Fruit fly (Drosophila melanogaster) whole organism: Measurements from ENCODE around the gene CG12347.

Experiments
- CG8478 ChIP-seq: fragments of >200 bp; optimal IDR thresholded peaks from 2 replicates; lab custom pipeline; 2018; ENCODE audit warnings: inconsistent platforms
- Dll ChIP-seq: fragments of >200 bp; optimal IDR thresholded peaks from 2 replicates; lab custom pipeline; 2017
- EcR ChIP-seq, 2 experiments: fragments of >200 bp; optimal IDR thresholded peaks; 2 replicates each; lab custom pipeline; 2017; ENCODE audit warnings: missing biosample characterization in 2 of 2, missing genetic modification characterization in 2 of 2, missing genetic modification reagents in 2 of 2
- pan ChIP-seq: fragments of >200 bp; optimal IDR thresholded peaks from 2 replicates; lab custom pipeline; 2017
- psq ChIP-seq: fragments of >200 bp; optimal IDR thresholded peaks from 2 replicates; lab custom pipeline; 2017
- usp ChIP-seq: fragments of >200 bp; optimal IDR thresholded peaks from 2 replicates; lab custom pipeline; 2017; ENCODE audit warnings: missing biosample characterization, missing genetic modification characterization, mixed read lengths

Gene CG12347

DNA sequence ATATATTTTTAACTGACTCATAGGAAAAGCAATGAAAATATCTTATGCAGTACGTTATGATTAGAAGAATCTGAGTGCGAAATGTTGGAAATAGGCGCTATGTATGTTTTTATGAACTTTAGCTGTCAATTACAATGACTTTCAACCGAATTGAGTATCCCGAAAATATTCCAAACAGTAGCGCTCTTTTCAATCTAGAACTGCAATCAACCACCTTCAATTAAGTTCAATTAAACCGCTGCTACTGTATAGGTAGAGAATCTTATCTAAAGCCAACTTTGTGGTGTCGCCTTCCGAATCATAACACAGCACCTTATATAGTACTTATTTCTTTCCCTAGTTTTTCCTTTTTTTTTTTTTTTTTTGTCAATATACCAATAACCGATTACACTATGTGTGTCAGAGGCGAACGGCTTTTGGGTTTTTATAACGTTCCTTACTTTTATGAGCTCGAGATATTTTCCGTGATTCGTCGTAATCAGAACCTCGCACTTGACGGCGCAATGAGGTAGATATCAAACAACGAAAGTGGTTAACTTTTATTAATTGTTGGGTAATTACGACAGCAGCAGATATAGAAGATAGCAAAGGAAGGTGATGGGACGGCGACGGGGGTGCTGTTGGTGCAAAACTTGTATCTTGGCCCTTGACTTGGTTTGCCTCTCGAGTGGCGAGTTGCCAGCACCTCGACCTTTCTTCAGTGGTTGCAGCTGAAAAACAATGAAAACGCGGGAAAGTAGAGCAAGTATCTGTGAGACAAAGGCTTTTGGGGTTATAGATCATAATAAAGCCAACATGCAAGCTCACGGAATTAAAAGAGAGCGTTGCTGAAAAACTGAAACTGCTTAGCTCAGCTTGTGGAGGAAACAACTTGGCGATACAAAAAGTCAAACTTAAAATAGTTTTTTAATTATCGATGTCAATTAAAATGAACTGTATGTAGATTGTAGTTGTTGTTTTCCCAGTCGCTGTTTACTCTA, 42.3 kb downstream of the CG12347 start:
- TF ChIP-seq Dll (lab: Kevin White, UChicago), result no peak
- TF ChIP-seq psq (lab: Kevin White, UChicago), result no peak
- TF ChIP-seq pan (lab: Kevin White, UChicago), result no peak

DNA sequence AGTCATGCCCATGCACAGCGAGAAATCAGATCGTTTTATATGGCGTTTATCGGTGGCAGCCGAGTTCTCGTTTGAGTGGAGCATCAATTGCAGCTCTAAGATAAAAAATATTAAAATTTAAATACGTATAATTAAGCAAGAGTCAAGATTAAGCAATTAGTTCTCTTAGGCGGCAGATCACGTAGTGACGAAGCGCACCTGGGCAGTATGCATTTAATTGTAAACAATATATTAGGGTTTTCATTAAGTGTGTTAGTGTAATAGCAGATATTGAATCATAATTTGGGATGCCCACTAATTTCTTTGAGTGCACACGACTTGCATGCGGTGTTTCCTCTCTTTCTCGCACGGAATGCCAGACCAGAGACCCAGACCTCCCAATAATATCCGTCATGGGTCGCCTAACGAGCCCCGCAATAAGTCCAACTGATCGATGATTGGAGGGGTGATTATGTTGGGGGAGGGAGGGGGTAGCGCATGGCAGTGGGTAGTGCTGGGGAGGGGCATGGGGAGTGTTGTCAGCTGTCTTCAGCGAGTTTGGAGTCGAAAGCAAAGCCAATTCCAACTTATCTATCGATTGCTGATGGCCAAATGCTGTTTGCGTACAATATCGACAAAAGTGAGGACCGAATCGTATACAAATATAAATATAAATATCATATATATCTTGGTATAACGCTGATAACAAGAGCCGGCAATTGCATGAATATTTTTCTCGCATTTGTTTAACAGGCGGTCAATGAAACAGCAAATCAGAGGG, 43.3 kb downstream of the CG12347 start:
- no peak for TF ChIP-seq EcR (GFP tag; optimal IDR thresholded peaks at IDR 0.05; lab: Kevin White, UChicago)
- TF ChIP-seq Dll (lab: Kevin White, UChicago), result no peak
- no peak for TF ChIP-seq pan (lab: Kevin White, UChicago)
- no peak for TF ChIP-seq CG8478

DNA sequence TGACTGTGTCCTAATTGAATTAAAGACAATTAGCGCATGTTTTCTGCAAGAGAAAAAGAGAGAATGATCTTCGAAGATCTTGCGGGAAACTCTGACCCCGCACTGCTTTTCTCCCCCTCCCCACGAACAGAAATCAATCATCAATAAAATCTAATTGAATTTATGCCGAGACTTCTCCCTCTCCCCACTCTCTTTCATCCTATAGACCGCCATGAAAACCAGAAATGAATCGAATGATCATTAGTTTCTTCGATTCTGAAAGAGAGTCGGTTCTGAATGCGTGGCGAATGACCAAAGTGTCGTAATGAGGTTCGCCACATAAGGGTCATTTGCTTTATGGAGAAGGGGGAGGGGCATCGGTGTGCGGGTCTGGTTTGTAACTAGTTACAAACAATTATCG, 44.2 kb downstream of the CG12347 start:
- no peak for TF ChIP-seq EcR (GFP tag; optimal IDR thresholded peaks at IDR 0.05; lab: Kevin White, UChicago)

DNA sequence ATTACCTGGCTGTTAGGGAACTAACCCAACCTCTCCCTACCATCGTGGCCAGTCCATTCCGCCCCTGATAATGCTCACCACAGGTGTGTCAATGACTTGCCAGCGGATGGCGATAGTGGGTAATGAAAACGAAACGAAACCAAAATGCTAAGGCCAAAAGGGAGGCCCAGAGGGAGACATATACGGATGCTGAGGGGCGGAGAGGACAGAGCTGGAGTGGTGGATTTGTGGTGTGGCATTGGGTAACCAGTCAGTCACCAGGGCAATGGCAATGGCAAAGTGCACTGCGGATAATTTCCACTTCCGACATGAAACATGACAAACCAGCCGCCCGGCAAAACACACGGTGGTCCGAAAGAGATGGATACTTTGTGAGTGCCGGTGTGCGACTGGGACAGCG, 45.0 kb downstream of the CG12347 start:
- TF ChIP-seq pan (lab: Kevin White, UChicago) (no peak), usp (GFP tag; lab: Kevin White, UChicago) (no peak), EcR (GFP tag; optimal IDR thresholded peaks at IDR 0.05; lab: Kevin White, UChicago) (no peak), Dll (lab: Kevin White, UChicago) (no peak), psq (lab: Kevin White, UChicago) (no peak), CG8478 (no peak)

DNA sequence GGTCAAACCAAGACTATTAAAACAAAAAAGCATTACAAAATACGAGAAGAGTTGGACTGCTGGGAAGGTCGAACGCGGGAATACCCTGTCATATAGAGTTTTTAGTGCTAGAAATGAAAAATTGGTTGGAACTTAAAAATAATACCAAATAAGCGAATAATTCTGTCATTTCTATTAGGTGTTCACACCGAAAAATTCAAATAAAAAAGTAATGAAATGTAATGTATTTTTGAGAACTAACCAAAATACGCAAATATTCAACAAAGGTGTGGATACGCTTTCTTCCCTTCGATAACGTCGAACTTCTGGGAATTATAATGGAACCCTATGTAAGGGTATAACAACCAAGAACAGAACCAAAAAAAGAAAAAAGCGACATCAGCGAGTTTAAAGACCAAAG, 45.5 kb downstream of the CG12347 start:
- TF ChIP-seq psq (lab: Kevin White, UChicago) (no peak), Dll (lab: Kevin White, UChicago) (no peak), EcR (GFP tag; optimal IDR thresholded peaks at IDR 0.05; lab: Kevin White, UChicago) (no peak), pan (lab: Kevin White, UChicago) (no peak), usp (GFP tag; lab: Kevin White, UChicago) (no peak), CG8478 (no peak)

DNA sequence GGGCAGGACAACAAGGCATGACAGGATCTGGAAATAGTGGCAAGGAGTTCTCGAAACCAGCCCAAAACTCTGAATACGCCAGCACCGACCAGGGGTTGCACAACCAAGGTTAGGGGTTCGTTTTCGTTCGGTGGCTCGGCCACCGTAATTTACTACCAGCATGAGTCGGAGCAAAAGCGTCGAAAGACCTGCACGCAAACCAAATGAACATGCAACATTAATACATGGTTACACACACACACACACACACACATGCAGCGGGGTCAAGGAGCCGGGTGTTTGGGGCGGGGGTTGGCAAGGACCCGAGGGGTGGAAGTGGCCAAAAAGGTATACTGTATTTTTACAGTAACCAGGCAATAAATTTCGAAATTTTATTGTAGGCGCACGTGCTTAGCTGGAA, 46.2 kb downstream of the CG12347 start:
- TF ChIP-seq usp (GFP tag; lab: Kevin White, UChicago), result no peak
- no peak for TF ChIP-seq pan (lab: Kevin White, UChicago)
- no peak for TF ChIP-seq EcR (GFP tag; optimal IDR thresholded peaks at IDR 0.05; lab: Kevin White, UChicago)
- TF ChIP-seq psq (lab: Kevin White, UChicago), result no peak
- TF ChIP-seq CG8478, result no peak
- TF ChIP-seq Dll (lab: Kevin White, UChicago), result no peak

DNA sequence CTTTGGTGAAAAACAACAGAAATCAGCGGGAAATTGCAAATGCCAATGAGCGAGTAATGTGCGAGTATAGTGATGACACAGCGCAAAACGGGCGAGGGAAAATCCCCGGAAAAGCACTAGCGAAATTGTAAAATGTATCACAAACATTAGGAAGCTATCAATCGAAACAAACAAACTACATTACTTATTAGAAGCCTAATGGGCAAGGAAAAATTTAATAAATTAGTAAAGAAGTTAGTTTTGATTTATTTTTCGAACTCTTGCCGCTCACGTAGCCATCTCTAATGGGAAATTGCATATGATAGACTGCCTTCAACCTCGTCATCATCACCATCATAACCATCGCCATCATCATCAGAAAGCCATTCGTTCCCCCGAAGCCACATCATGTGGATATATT, 47.6 kb downstream of the CG12347 start:
- TF ChIP-seq pan (lab: Kevin White, UChicago) (no peak), CG8478 (no peak), EcR (GFP tag; optimal IDR thresholded peaks at IDR 0.05; lab: Kevin White, UChicago) (no peak), psq (lab: Kevin White, UChicago) (no peak), Dll (lab: Kevin White, UChicago) (no peak), usp (GFP tag; lab: Kevin White, UChicago) (no peak)

DNA sequence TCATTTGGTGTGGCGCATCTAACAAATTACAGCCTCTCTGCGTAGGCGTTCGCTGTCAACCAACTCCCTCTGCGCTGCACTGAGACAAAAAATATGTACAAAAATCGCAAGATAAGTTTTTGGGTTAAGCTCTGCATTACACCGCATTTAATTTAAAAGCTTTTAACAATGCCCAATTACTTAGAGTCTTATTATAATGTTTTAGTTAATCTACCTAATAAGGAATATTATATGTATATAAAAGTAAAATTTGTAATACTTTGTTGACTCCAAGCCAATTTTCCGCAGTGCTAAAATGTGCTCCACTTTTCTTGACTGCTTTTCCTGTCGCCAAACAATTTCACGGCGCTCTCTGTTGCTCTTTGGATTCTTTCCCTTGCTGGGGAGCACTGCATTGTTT, 49.5 kb downstream of the CG12347 start:
- TF ChIP-seq CG8478, result no peak
- TF ChIP-seq pan (lab: Kevin White, UChicago), result no peak
- TF ChIP-seq usp (GFP tag; lab: Kevin White, UChicago), result no peak
- TF ChIP-seq Dll (lab: Kevin White, UChicago), result no peak
- TF ChIP-seq psq (lab: Kevin White, UChicago), result no peak
- TF ChIP-seq EcR (GFP tag; optimal IDR thresholded peaks at IDR 0.05; lab: Kevin White, UChicago), result no peak
